Fruit fly (Drosophila melanogaster) whole organism, wandering third instar larva: ENCODE data around the gene CG10283.

Source experiments
- Abd-B ChIP-seq: fragments of >200 bp; optimal IDR thresholded peaks from 2 replicates; lab custom pipeline; 2017; ENCODE audit warnings: missing biosample characterization, missing genetic modification characterization
- CG32264 ChIP-seq: fragments of 200-800 bp; sonication (Bioruptor generic); optimal IDR thresholded peaks from 2 replicates; lab custom pipeline; 2016; ENCODE audit warnings: missing biosample characterization, missing genetic modification characterization
- CG9705 ChIP-seq: fragments of 200-800 bp; sonication (Bioruptor generic); optimal IDR thresholded peaks from 2 replicates; lab custom pipeline; 2018; ENCODE audit warnings: missing biosample characterization, mild to moderate bottlenecking, missing genetic modification characterization
- CrebA ChIP-seq: fragments of 200-800 bp; sonication (Bioruptor generic); optimal IDR thresholded peaks from 2 replicates; lab custom pipeline; 2016; ENCODE audit warnings: missing biosample characterization, mild to moderate bottlenecking, missing genetic modification characterization, borderline replicate concordance
- Dfd ChIP-seq: fragments of >200 bp; optimal IDR thresholded peaks from 2 replicates; lab custom pipeline; 2017; ENCODE audit warnings: missing biosample characterization, missing genetic modification characterization
- Dif ChIP-seq: fragments of 200-275, 200-300 bp; sonication (Bioruptor generic); optimal IDR thresholded peaks from 2 replicates; lab custom pipeline; 2018; ENCODE audit warnings: missing biosample characterization, missing genetic modification characterization; ENCODE audit not compliant: partially characterized antibody
- GATAd ChIP-seq: sonication (Bioruptor generic); optimal IDR thresholded peaks from 2 replicates; lab custom pipeline; 2016; ENCODE audit warnings: missing biosample characterization, missing genetic modification characterization
- HLH106 ChIP-seq: fragments of 200-800 bp; optimal IDR thresholded peaks from 3 replicates; lab custom pipeline; 2019; ENCODE audit warnings: missing biosample characterization, mild to moderate bottlenecking, missing genetic modification characterization, moderate library complexity
- Hnf4 ChIP-seq: fragments of 200-800 bp; sonication (Bioruptor generic); optimal IDR thresholded peaks from 2 replicates; lab custom pipeline; 2016; ENCODE audit warnings: missing biosample characterization, mild to moderate bottlenecking, missing genetic modification characterization
- Hr78 ChIP-seq: fragments of >200 bp; optimal IDR thresholded peaks from 2 replicates; lab custom pipeline; 2017; ENCODE audit warnings: missing biosample characterization, missing genetic modification characterization
- Hr83 ChIP-seq: fragments of 200-300 bp; sonication (Bioruptor generic); optimal IDR thresholded peaks from 2 replicates; lab custom pipeline; 2016; ENCODE audit warnings: missing biosample characterization, mild to moderate bottlenecking, missing genetic modification characterization, moderate library complexity; ENCODE audit not compliant: poor library complexity, severe bottlenecking
- Jra ChIP-seq: sonication (Bioruptor generic); optimal IDR thresholded peaks from 2 replicates; lab custom pipeline; 2016; ENCODE audit warnings: missing biosample characterization, missing genetic modification characterization
- Mio ChIP-seq: sonication (Bioruptor generic); optimal IDR thresholded peaks from 2 replicates; lab custom pipeline; 2016; ENCODE audit warnings: missing biosample characterization, missing genetic modification characterization
- Myc ChIP-seq: fragments of >200 bp; optimal IDR thresholded peaks from 2 replicates; lab custom pipeline; 2017
- N ChIP-seq: fragments of >200 bp; optimal IDR thresholded peaks from 2 replicates; lab custom pipeline; 2018; ENCODE audit warnings: missing biosample characterization, missing external identifiers, missing genetic modification characterization
- OdsH ChIP-seq: fragments of 200-800 bp; sonication (Bioruptor generic); optimal IDR thresholded peaks from 2 replicates; lab custom pipeline; 2016; ENCODE audit warnings: missing biosample characterization, mild to moderate bottlenecking, missing genetic modification characterization
- Rel ChIP-seq, 2 experiments: fragments of 200-800 bp; sonication (Bioruptor generic) in 1 of 2; optimal IDR thresholded peaks; 2 replicates in 1 of 2; 3 replicates in 1 of 2; lab custom pipeline; 2016 to 2019; ENCODE audit warnings: mild to moderate bottlenecking in 2 of 2, missing biosample characterization in 2 of 2, missing genetic modification characterization in 2 of 2, moderate library complexity in 1 of 2
- Sp1 ChIP-seq: fragments of 200-800 bp; sonication (Bioruptor generic); optimal IDR thresholded peaks from 3 replicates; lab custom pipeline; 2019; ENCODE audit warnings: missing biosample characterization, mild to moderate bottlenecking, missing genetic modification characterization, moderate library complexity
- Vsx2 ChIP-seq: fragments of 200-300, 225-300 bp; sonication (Bioruptor generic); optimal IDR thresholded peaks from 2 replicates; lab custom pipeline; 2018; ENCODE audit warnings: missing biosample characterization, missing genetic modification characterization; ENCODE audit not compliant: partially characterized antibody
- br ChIP-seq: fragments of 200-800 bp; sonication (Bioruptor generic); optimal IDR thresholded peaks from 2 replicates; lab custom pipeline; 2016; ENCODE audit warnings: missing biosample characterization, missing genetic modification characterization
- brk ChIP-seq: fragments of 200-800 bp; sonication (Bioruptor generic); optimal IDR thresholded peaks from 2 replicates; lab custom pipeline; 2016; ENCODE audit warnings: missing biosample characterization, mild to moderate bottlenecking, missing genetic modification characterization
- dl ChIP-seq, 2 experiments: fragments of 175-275, 200-275 bp in 1 of 2; fragments of 200-275 bp in 1 of 2; sonication (Bioruptor generic); optimal IDR thresholded peaks; lab custom pipeline; 2018; ENCODE audit warnings: mild to moderate bottlenecking in 2 of 2, missing biosample characterization in 2 of 2, missing genetic modification characterization in 2 of 2, moderate library complexity in 2 of 2; ENCODE audit not compliant: partially characterized antibody in 2 of 2, insufficient read depth in 1 of 2
- dmrt93B ChIP-seq: fragments of 200-800 bp; sonication (Bioruptor generic); optimal IDR thresholded peaks from 2 replicates; lab custom pipeline; 2018; ENCODE audit warnings: missing biosample characterization, mild to moderate bottlenecking, missing genetic modification characterization
- dsf ChIP-seq: sonication (Bioruptor generic); optimal IDR thresholded peaks from 2 replicates; lab custom pipeline; 2016; ENCODE audit warnings: missing biosample characterization, missing genetic modification characterization, borderline replicate concordance
- ey ChIP-seq: fragments of 200-800 bp; sonication (Bioruptor generic); optimal IDR thresholded peaks from 2 replicates; lab custom pipeline; 2016; ENCODE audit warnings: missing biosample characterization, missing genetic modification characterization
- foxo ChIP-seq, 2 experiments: fragments of 200-800 bp; sonication (Bioruptor generic); optimal IDR thresholded peaks; 2 replicates in 1 of 2; 3 replicates in 1 of 2; lab custom pipeline; 2016 to 2017; ENCODE audit warnings: missing biosample characterization in 2 of 2, missing genetic modification characterization in 2 of 2
- fru ChIP-seq: fragments of 200-800 bp; sonication (Bioruptor generic); optimal IDR thresholded peaks from 3 replicates; lab custom pipeline; 2016; ENCODE audit warnings: missing biosample characterization, mild to moderate bottlenecking, missing genetic modification characterization
- h ChIP-seq: fragments of 200-800 bp; sonication (Bioruptor generic); optimal IDR thresholded peaks from 3 replicates; lab custom pipeline; 2016; ENCODE audit warnings: missing biosample characterization, mild to moderate bottlenecking, missing genetic modification characterization
- jim ChIP-seq: fragments of 175-275, 200-325 bp; sonication (Bioruptor generic); optimal IDR thresholded peaks from 2 replicates; lab custom pipeline; 2016; ENCODE audit warnings: missing biosample characterization, mild to moderate bottlenecking, missing genetic modification characterization
- lola ChIP-seq: fragments of >200 bp; optimal IDR thresholded peaks from 2 replicates; lab custom pipeline; 2017; ENCODE audit warnings: missing biosample characterization, missing genetic modification characterization
- pan ChIP-seq: fragments of >200 bp; optimal IDR thresholded peaks from 2 replicates; lab custom pipeline; 2017
- psq ChIP-seq: fragments of 200-800 bp; sonication (Bioruptor generic); optimal IDR thresholded peaks from 3 replicates; lab custom pipeline; 2017; ENCODE audit warnings: missing biosample characterization, mild to moderate bottlenecking, missing genetic modification characterization, moderate library complexity
- rgr ChIP-seq: fragments of 200-800 bp; sonication (Bioruptor generic); optimal IDR thresholded peaks from 3 replicates; lab custom pipeline; 2016; ENCODE audit warnings: missing biosample characterization, mild to moderate bottlenecking, missing genetic modification characterization
- sage ChIP-seq: fragments of 200-800 bp; sonication (Bioruptor generic); optimal IDR thresholded peaks from 2 replicates; lab custom pipeline; 2016; ENCODE audit warnings: missing biosample characterization, mild to moderate bottlenecking, missing genetic modification characterization
- sv ChIP-seq: fragments of 200-800 bp; sonication (Bioruptor generic); optimal IDR thresholded peaks from 3 replicates; lab custom pipeline; 2016; ENCODE audit warnings: missing biosample characterization, missing genetic modification characterization
- tai ChIP-seq: sonication (Bioruptor generic); optimal IDR thresholded peaks from 2 replicates; lab custom pipeline; 2016; ENCODE audit warnings: missing biosample characterization, missing genetic modification characterization
- usp ChIP-seq: fragments of >200 bp; optimal IDR thresholded peaks from 2 replicates; lab custom pipeline; 2017; ENCODE audit warnings: missing biosample characterization, missing genetic modification characterization
- woc ChIP-seq: sonication (Bioruptor generic); optimal IDR thresholded peaks from 2 replicates; lab custom pipeline; 2016; ENCODE audit warnings: missing biosample characterization, mild to moderate bottlenecking, missing genetic modification characterization

Gene CG10283

DNA sequence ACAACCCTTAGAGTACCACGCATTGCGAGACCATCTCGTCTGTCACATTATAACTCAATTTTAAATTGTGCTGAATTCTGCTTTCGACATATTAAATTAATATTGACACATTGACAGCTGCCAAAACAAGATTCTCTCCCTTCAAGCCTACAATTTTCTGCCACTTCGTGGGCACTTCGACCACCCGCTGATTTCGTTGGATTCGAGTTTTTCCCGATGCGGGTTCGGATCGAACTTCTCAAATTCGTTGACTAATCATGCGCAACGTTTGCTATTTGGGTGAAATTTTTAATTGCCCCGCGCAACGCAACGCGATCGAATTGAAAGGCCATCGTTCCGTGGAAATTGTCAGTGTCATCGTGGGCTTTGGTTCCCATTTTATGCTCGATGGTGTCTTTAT is 22.6 kb upstream of the CG10283 start:
- TF ChIP-seq Dfd (GFP tag; lab: Kevin White, UChicago) (no peak), woc (no peak), rgr (GFP tag; lab: Kevin White, UChicago) (no peak), OdsH (GFP tag; lab: Kevin White, UChicago) (no peak)
- TF ChIP-seq, all 38 proteins: peak for 0

DNA sequence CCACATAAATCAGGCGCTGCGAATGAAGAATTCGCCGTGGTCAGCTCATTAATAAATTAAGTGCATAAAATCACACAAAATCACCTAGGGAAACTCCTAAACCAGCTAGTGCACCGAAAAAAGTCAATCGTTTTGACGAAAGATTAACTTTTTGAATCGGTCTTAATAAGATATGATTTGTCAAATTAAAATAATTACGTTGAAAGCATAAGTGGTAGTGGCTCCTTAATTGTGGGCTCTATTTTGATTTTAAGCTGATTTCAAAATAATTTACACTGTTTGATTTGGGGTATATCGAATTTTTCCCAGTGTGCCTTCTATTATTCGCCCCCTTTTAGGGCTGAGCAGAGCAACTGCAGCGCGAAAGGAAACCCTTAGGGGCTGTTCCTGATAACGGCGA is 21.2 kb upstream of the CG10283 start:
- TF ChIP-seq GATAd (GFP tag; lab: Kevin White, UChicago): no peak
- TF ChIP-seq Hnf4 (GFP tag; lab: Kevin White, UChicago): no peak
- TF ChIP-seq br (GFP tag; lab: Kevin White, UChicago): no peak
- TF ChIP-seq foxo (GFP tag; optimal IDR thresholded peaks at IDR 0.05; lab: Kevin White, UChicago): no peak
- TF ChIP-seq sage (GFP tag; lab: Kevin White, UChicago): no peak
- no peak for TF ChIP-seq Dfd (GFP tag; lab: Kevin White, UChicago)
- no peak for TF ChIP-seq N (GFP tag; lab: Kevin White, UChicago)
- TF ChIP-seq lola (GFP tag; lab: Kevin White, UChicago): no peak
- TF ChIP-seq dl (GFP tag; optimal IDR thresholded peaks at IDR 0.05; lab: Kevin White, UChicago; ENCODE audit: insufficient read depth in 1 of 2, partially characterized antibody in 2 of 2): no peak
- TF ChIP-seq Abd-B (GFP tag; lab: Kevin White, UChicago): no peak
- TF ChIP-seq jim: no peak
- no peak for TF ChIP-seq rgr (GFP tag; lab: Kevin White, UChicago)
- TF ChIP-seq dmrt93B: no peak
- no peak for TF ChIP-seq Sp1 (GFP tag; lab: Kevin White, UChicago)
- no peak for TF ChIP-seq tai (GFP tag; lab: Kevin White, UChicago)
- TF ChIP-seq dsf: no peak
- no peak for TF ChIP-seq ey
- TF ChIP-seq Mio (GFP tag; lab: Kevin White, UChicago): no peak
- TF ChIP-seq Dif (GFP tag; lab: Kevin White, UChicago): no peak

DNA sequence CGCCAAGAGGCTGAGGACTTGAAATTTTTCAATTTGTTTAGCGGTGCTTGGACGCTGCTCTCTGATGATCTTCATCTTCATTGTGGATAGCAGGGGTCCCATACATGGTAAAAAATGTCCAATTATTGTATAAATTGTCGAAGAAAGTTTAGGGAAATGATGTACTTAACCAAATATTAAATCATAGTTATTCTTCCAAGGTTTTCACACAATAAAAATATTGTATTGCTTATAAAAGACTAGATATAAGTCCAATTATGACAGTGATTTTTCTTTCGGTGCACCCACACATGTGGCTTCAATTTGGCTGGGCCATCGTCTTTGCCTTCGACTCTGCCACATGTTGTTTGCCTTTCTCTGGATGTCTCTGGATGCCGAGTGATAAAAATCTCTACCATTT is 20.6 kb upstream of the CG10283 start:
- TF ChIP-seq dmrt93B: no peak
- TF ChIP-seq HLH106 (tag; lab: Kevin White, UChicago): peak; percentile 16
- TF ChIP-seq Hr78 (GFP tag; lab: Kevin White, UChicago): no peak
- no peak for TF ChIP-seq Hnf4 (GFP tag; lab: Kevin White, UChicago)
- no peak for TF ChIP-seq Hr83 (GFP tag; lab: Kevin White, UChicago)
- TF ChIP-seq Sp1 (GFP tag; lab: Kevin White, UChicago): no peak
- TF ChIP-seq Vsx2 (GFP tag; lab: Kevin White, UChicago): no peak
- TF ChIP-seq sv: no peak
- TF ChIP-seq Mio (GFP tag; lab: Kevin White, UChicago): no peak
- no peak for TF ChIP-seq GATAd (GFP tag; lab: Kevin White, UChicago)
- no peak for TF ChIP-seq CrebA (GFP tag; lab: Kevin White, UChicago)
- TF ChIP-seq OdsH (GFP tag; lab: Kevin White, UChicago): no peak
- no peak for TF ChIP-seq Dif (GFP tag; lab: Kevin White, UChicago)
- no peak for TF ChIP-seq pan (lab: Kevin White, UChicago)
- TF ChIP-seq usp (GFP tag; lab: Kevin White, UChicago): no peak
- no peak for TF ChIP-seq Myc
- TF ChIP-seq CG32264 (GFP tag; lab: Kevin White, UChicago): no peak
- no peak for TF ChIP-seq Abd-B (GFP tag; lab: Kevin White, UChicago)
- peak in 1 of 2 experiments; percentile 22 for TF ChIP-seq foxo (GFP tag; optimal IDR thresholded peaks at IDR 0.05; lab: Kevin White, UChicago)
- TF ChIP-seq h: peak; percentile 28
- TF ChIP-seq Rel (GFP tag; optimal IDR thresholded peaks at IDR 0.05; lab: Kevin White, UChicago): no peak
- TF ChIP-seq Rel (tag; optimal IDR thresholded peaks at IDR 0.05; lab: Kevin White, UChicago): no peak
- no peak for TF ChIP-seq tai (GFP tag; lab: Kevin White, UChicago)
- TF ChIP-seq sage (GFP tag; lab: Kevin White, UChicago): no peak
- TF ChIP-seq br (GFP tag; lab: Kevin White, UChicago): peak; percentile 17
- no peak for TF ChIP-seq Dfd (GFP tag; lab: Kevin White, UChicago)
- no peak for TF ChIP-seq jim
- TF ChIP-seq dl (GFP tag; optimal IDR thresholded peaks at IDR 0.05; lab: Kevin White, UChicago; ENCODE audit: insufficient read depth in 1 of 2, partially characterized antibody in 2 of 2): no peak
- TF ChIP-seq brk: no peak
- peak; percentile 32 for TF ChIP-seq fru (GFP tag; lab: Kevin White, UChicago)
- peak; percentile 29 for TF ChIP-seq ey
- no peak for TF ChIP-seq lola (GFP tag; lab: Kevin White, UChicago)
- peak; percentile 29 for TF ChIP-seq rgr (GFP tag; lab: Kevin White, UChicago)
- TF ChIP-seq CG9705 (GFP tag; lab: Kevin White, UChicago): no peak
- TF ChIP-seq woc: no peak
- no peak for TF ChIP-seq dsf
- no peak for TF ChIP-seq N (GFP tag; lab: Kevin White, UChicago)
- peak; percentile 17 for TF ChIP-seq psq (GFP tag; lab: Kevin White, UChicago)
- TF ChIP-seq Jra (GFP tag; lab: Kevin White, UChicago): no peak
